Fruit fly (Drosophila melanogaster): ENCODE results near the gene HIP.

The HIP gene

dm6 chrX:3811340-3811788 lies 12.4 kb downstream of the HIP start, which contains the start of gene ec (continued):
- TF ChIP-seq fd102C (GFP tag; optimal IDR thresholded peaks at IDR 0.05) (peak; percentile 19), Dp (GFP tag; optimal IDR thresholded peaks at IDR 0.05) (peak; percentile 38), Stat92E (GFP tag; optimal IDR thresholded peaks at IDR 0.05) (peak in 1 of 3 experiments; percentile 56), Trl (optimal IDR thresholded peaks at IDR 0.05) (peak; percentile 4 to 42), Trl (GFP tag; optimal IDR thresholded peaks at IDR 0.05) (peak; percentile 62), MESR4 (GFP tag; optimal IDR thresholded peaks at IDR 0.05) (peak; percentile 2), pb (GFP tag; optimal IDR thresholded peaks at IDR 0.05) (no peak), CG6791 (GFP tag; IDR thresholded peaks at IDR 0.05; ENCODE audit: partially characterized antibody) (peak; percentile 43; the same call in 1 of the 3 replicates), CG8944 (GFP tag; optimal IDR thresholded peaks at IDR 0.05) (no peak), Hr3 (GFP tag; optimal IDR thresholded peaks at IDR 0.05) (no peak), CG31388 (GFP tag; optimal IDR thresholded peaks at IDR 0.05) (no peak), crc (GFP tag; optimal IDR thresholded peaks at IDR 0.05) (no peak), CG17361 (GFP tag; IDR thresholded peaks at IDR 0.05) (no peak), CG10462 (GFP tag; optimal IDR thresholded peaks at IDR 0.05) (no peak), gcm2 (GFP tag; optimal IDR thresholded peaks at IDR 0.05) (peak; percentile 42), chm (GFP tag; IDR thresholded peaks at IDR 0.05) (peak; percentile 84), CG1602 (GFP tag; optimal IDR thresholded peaks at IDR 0.05) (no peak), HLH54F (GFP tag; optimal IDR thresholded peaks at IDR 0.05) (no peak), NK7.1 (GFP tag; optimal IDR thresholded peaks at IDR 0.05) (no peak), dysf (GFP tag; IDR thresholded peaks at IDR 0.05) (no peak), dmrt99B (tag; optimal IDR thresholded peaks at IDR 0.05) (no peak), prd (optimal IDR thresholded peaks at IDR 0.05) (no peak), prd (GFP tag; IDR thresholded peaks at IDR 0.05) (0 out of 3 replicates have a peak, but pooled peaks have one; percentile 24), ara (GFP tag; IDR thresholded peaks at IDR 0.05) (0 out of 2 replicates have a peak, but pooled peaks have one; percentile 36), CG6175 (GFP tag; IDR thresholded peaks at IDR 0.05) (peak; percentile 29; the same call in 1 of the 3 replicates), yki (optimal IDR thresholded peaks at IDR 0.05) (no peak), sna (GFP tag; IDR thresholded peaks at IDR 0.05; ENCODE audit: partially characterized antibody) (0 out of 2 replicates have a peak, but pooled peaks have one; percentile 15), ftz-f1 (GFP tag; optimal IDR thresholded peaks at IDR 0.05) (peak; percentile 56), toy (GFP tag; IDR thresholded peaks at IDR 0.05) (no peak), Deaf1 (tag; optimal IDR thresholded peaks at IDR 0.05) (peak; percentile 66), lilli (GFP tag; optimal IDR thresholded peaks at IDR 0.05) (peak; percentile 31), Dip3 (GFP tag; optimal IDR thresholded peaks at IDR 0.05) (peak; percentile 35), CG12391 (tag; optimal IDR thresholded peaks at IDR 0.05) (peak; percentile 23), Dref (GFP tag; IDR thresholded peaks at IDR 0.05) (no peak), E2f1 (GFP tag; IDR thresholded peaks at IDR 0.05) (no peak), maf-S (GFP tag; optimal IDR thresholded peaks at IDR 0.05) (no peak), BEAF-32 (GFP tag; optimal IDR thresholded peaks at IDR 0.05) (peak; percentile 53), CG4404 (GFP tag; IDR thresholded peaks at IDR 0.05) (no peak), abd-A (tag; optimal IDR thresholded peaks at IDR 0.05) (peak; percentile 5), dimm (GFP tag; IDR thresholded peaks at IDR 0.05) (no peak), Adf1 (GFP tag; IDR thresholded peaks at IDR 0.05) (peak; percentile 36; the same call in 1 of the 2 replicates), Myb (GFP tag; optimal IDR thresholded peaks at IDR 0.05) (peak; percentile 49), bcd (GFP tag; optimal IDR thresholded peaks at IDR 0.05) (no peak), CG18619 (GFP tag; optimal IDR thresholded peaks at IDR 0.05) (peak; percentile 11), CG14667 (GFP tag; IDR thresholded peaks at IDR 0.05) (no peak), gt (GFP tag; IDR thresholded peaks at IDR 0.05) (no peak), MTF-1 (GFP tag; optimal IDR thresholded peaks at IDR 0.05; ENCODE audit: borderline replicate concordance) (peak; percentile 51), CG11504 (tag; optimal IDR thresholded peaks at IDR 0.05) (peak; percentile 26), Dbx (GFP tag; IDR thresholded peaks at IDR 0.05) (0 out of 3 replicates have a peak, but pooled peaks have one; percentile 29), CG11696 (GFP tag; IDR thresholded peaks at IDR 0.05) (no peak), scrt (GFP tag; optimal IDR thresholded peaks at IDR 0.05) (peak; percentile 19), CG42726 (GFP tag; IDR thresholded peaks at IDR 0.05; ENCODE audit: partially characterized antibody) (0 out of 2 replicates have a peak, but pooled peaks have one; percentile 24)
